Worm (Caenorhabditis elegans) whole organism, L1 larva: Measurements from ENCODE around the gene aakb-2.
A peak's percentile ranks its signal among the peaks of the same experiment; 100 is the strongest.

Experiments used
- C04F5.9 ChIP-seq: sonication (generic microtip); optimal IDR thresholded peaks from 2 replicates; lab custom pipeline; 2016; ENCODE audit warnings: missing genetic modification characterization, missing compliant biosample characterization
- C34B4.2 ChIP-seq: sonication (generic microtip); optimal IDR thresholded peaks from 2 replicates; lab custom pipeline; 2017; ENCODE audit warnings: mild to moderate bottlenecking, missing genetic modification characterization, missing compliant biosample characterization
- Y116A8C.19 ChIP-seq: sonication (generic microtip); optimal IDR thresholded peaks from 2 replicates; lab custom pipeline; 2016; ENCODE audit warnings: missing compliant biosample characterization, missing genetic modification characterization, borderline replicate concordance
- aly-2 ChIP-seq: fragments of 150-350 bp; optimal IDR thresholded peaks from 2 replicates; lab custom pipeline; 2014; ENCODE audit warnings: missing biosample characterization, missing genetic modification characterization
- ama-1 ChIP-seq: fragments of 150-350 bp; optimal IDR thresholded peaks from 2 replicates; lab custom pipeline; 2014
- blmp-1 ChIP-seq: fragments of 150-350 bp; optimal IDR thresholded peaks from 2 replicates; lab custom pipeline; 2014; ENCODE audit warnings: missing biosample characterization, missing genetic modification characterization
- ceh-82 ChIP-seq, 3 experiments: fragments of 150-350 bp in 1 of 3; sonication (generic microtip) in 2 of 3; optimal IDR thresholded peaks; 2 replicates each; lab custom pipeline; 2014 to 2017; ENCODE audit warnings: missing biosample characterization in 3 of 3, missing genetic modification characterization in 3 of 3
- ceh-90 ChIP-seq: sonication (generic microtip); optimal IDR thresholded peaks from 2 replicates; lab custom pipeline; 2016; ENCODE audit warnings: missing genetic modification characterization, missing compliant biosample characterization
- dpl-1 ChIP-seq, 3 experiments: fragments of 150-350 bp in 2 of 3; sonication (generic microtip) in 1 of 3; optimal IDR thresholded peaks; 2 replicates each; lab custom pipeline; 2014 to 2017; ENCODE audit warnings: missing biosample characterization in 3 of 3, missing genetic modification characterization in 3 of 3, missing genetic modification reagents in 3 of 3
- efl-1 ChIP-seq, 4 experiments: fragments of 150-350 bp; optimal IDR thresholded peaks in 3 of 4; peaks in 1 of 4; 1 replicate in 1 of 4; 2 replicates in 3 of 4; lab custom pipeline; 2014; ENCODE audit warnings: missing biosample characterization in 2 of 4, missing genetic modification characterization in 2 of 4, missing genetic modification reagents in 2 of 4
- elt-2 ChIP-seq: sonication (generic microtip); optimal IDR thresholded peaks from 2 replicates; lab custom pipeline; 2016; ENCODE audit warnings: missing genetic modification characterization, mild to moderate bottlenecking, inconsistent platforms, missing compliant biosample characterization, missing genetic modification reagents
- ets-5 ChIP-seq: fragments of 200-800 bp; sonication (Bioruptor generic); IDR thresholded peaks from 2 replicates; pipeline ENCODE4 v1.3.6; 2022; ENCODE audit warnings: missing genetic modification characterization, missing compliant biosample characterization
- fkh-10 ChIP-seq: sonication (generic microtip); optimal IDR thresholded peaks from 2 replicates; lab custom pipeline; 2017; ENCODE audit warnings: missing biosample characterization, missing genetic modification reagents, missing genetic modification characterization
- fkh-4 ChIP-seq: sonication (generic microtip); optimal IDR thresholded peaks from 2 replicates; lab custom pipeline; 2016; ENCODE audit warnings: missing compliant biosample characterization, missing genetic modification characterization, borderline replicate concordance
- fkh-8 ChIP-seq: sonication (generic microtip); optimal IDR thresholded peaks from 2 replicates; lab custom pipeline; 2016; ENCODE audit warnings: mild to moderate bottlenecking, missing genetic modification characterization, missing compliant biosample characterization
- grh-1 ChIP-seq: fragments of 200-800 bp; sonication (Bioruptor generic); IDR thresholded peaks from 2 replicates; pipeline ENCODE4 v1.3.6; 2022; ENCODE audit warnings: missing genetic modification reagents, missing genetic modification characterization, missing compliant biosample characterization
- hlh-17 ChIP-seq: fragments of 200-800 bp; sonication (Bioruptor generic); optimal IDR thresholded peaks from 2 replicates; lab custom pipeline; 2018; ENCODE audit warnings: missing genetic modification characterization, mild to moderate bottlenecking, missing compliant biosample characterization, moderate library complexity, borderline replicate concordance
- hlh-4 ChIP-seq: sonication (generic microtip); optimal IDR thresholded peaks from 2 replicates; lab custom pipeline; 2016; ENCODE audit warnings: mild to moderate bottlenecking, missing genetic modification characterization, missing compliant biosample characterization
- hpl-2 ChIP-seq: fragments of 150-350 bp; optimal IDR thresholded peaks from 2 replicates; lab custom pipeline; 2014; ENCODE audit warnings: missing biosample characterization, missing genetic modification reagents, missing genetic modification characterization
- irx-1 ChIP-seq: sonication (generic microtip); optimal IDR thresholded peaks from 2 replicates; lab custom pipeline; 2016; ENCODE audit warnings: missing genetic modification characterization, missing compliant biosample characterization
- isw-1 ChIP-seq: fragments of 200-800 bp; sonication (Bioruptor generic); IDR thresholded peaks from 2 replicates; pipeline ENCODE4 v1.3.6; 2022; ENCODE audit warnings: missing genetic modification characterization, missing compliant biosample characterization
- lin-13 ChIP-seq: fragments of 150-350 bp; optimal IDR thresholded peaks from 2 replicates; lab custom pipeline; 2014; ENCODE audit warnings: missing biosample characterization, missing genetic modification reagents, missing genetic modification characterization
- lin-15B ChIP-seq: fragments of 150-350 bp; sonication (generic microtip); optimal IDR thresholded peaks from 3 replicates; lab custom pipeline; 2014; ENCODE audit warnings: missing biosample characterization, missing genetic modification characterization
- lin-35 ChIP-seq, 2 experiments: fragments of 150-350 bp; optimal IDR thresholded peaks; 2 replicates each; lab custom pipeline; 2014; ENCODE audit warnings: missing biosample characterization in 2 of 2, missing genetic modification characterization in 2 of 2, missing genetic modification reagents in 2 of 2
- lsy-2 ChIP-seq, 2 experiments: fragments of 150-350 bp; optimal IDR thresholded peaks; 2 replicates each; lab custom pipeline; 2014; ENCODE audit warnings: missing biosample characterization in 2 of 2, missing genetic modification characterization in 2 of 2
- mep-1 ChIP-seq: fragments of 150-350 bp; optimal IDR thresholded peaks from 2 replicates; lab custom pipeline; 2014; ENCODE audit warnings: missing biosample characterization, missing genetic modification characterization
- nhr-11 ChIP-seq: fragments of 150-350 bp; optimal IDR thresholded peaks from 2 replicates; lab custom pipeline; 2014; ENCODE audit warnings: missing biosample characterization, missing genetic modification characterization
- nhr-237 ChIP-seq: fragments of 150-350 bp; optimal IDR thresholded peaks from 2 replicates; lab custom pipeline; 2014; ENCODE audit warnings: missing biosample characterization, missing genetic modification characterization
- nhr-47 ChIP-seq: sonication (generic microtip); optimal IDR thresholded peaks from 2 replicates; lab custom pipeline; 2016; ENCODE audit warnings: mild to moderate bottlenecking, missing genetic modification characterization, moderate library complexity, missing compliant biosample characterization
- nhr-77 ChIP-seq: fragments of 150-350 bp; optimal IDR thresholded peaks from 2 replicates; lab custom pipeline; 2014; ENCODE audit warnings: missing biosample characterization, missing genetic modification characterization
- nhr-84 ChIP-seq: sonication (generic microtip); optimal IDR thresholded peaks from 2 replicates; lab custom pipeline; 2017; ENCODE audit warnings: missing biosample characterization, missing genetic modification characterization
- nhr-90 ChIP-seq: sonication (generic microtip); optimal IDR thresholded peaks from 2 replicates; lab custom pipeline; 2016; ENCODE audit warnings: mild to moderate bottlenecking, missing genetic modification characterization, missing compliant biosample characterization; ENCODE audit not compliant: poor library complexity
- pqm-1 ChIP-seq: sonication (generic microtip); optimal IDR thresholded peaks from 3 replicates; lab custom pipeline; 2017; ENCODE audit warnings: missing biosample characterization, missing genetic modification characterization
- snpc-4 ChIP-seq: fragments of 150-350 bp; optimal IDR thresholded peaks from 2 replicates; lab custom pipeline; 2014; ENCODE audit warnings: missing biosample characterization, missing genetic modification characterization
- tbx-2 ChIP-seq: sonication (generic microtip); optimal IDR thresholded peaks from 2 replicates; lab custom pipeline; 2016; ENCODE audit warnings: missing genetic modification characterization, missing compliant biosample characterization
- tlp-1 ChIP-seq: fragments of 150-350 bp; optimal IDR thresholded peaks from 2 replicates; lab custom pipeline; 2014; ENCODE audit warnings: missing biosample characterization, missing genetic modification characterization
- unc-30 ChIP-seq: sonication (generic microtip); optimal IDR thresholded peaks from 2 replicates; lab custom pipeline; 2017; ENCODE audit warnings: missing biosample characterization, missing genetic modification characterization
- unc-86 ChIP-seq: sonication (generic microtip); optimal IDR thresholded peaks from 2 replicates; lab custom pipeline; 2016; ENCODE audit warnings: missing genetic modification characterization, missing compliant biosample characterization
- unc-98 ChIP-seq: fragments of 200-800 bp; sonication (Bioruptor generic); IDR thresholded peaks from 2 replicates; pipeline ENCODE4 v1.3.6; 2022; ENCODE audit warnings: missing genetic modification characterization, missing compliant biosample characterization
- xbp-1 ChIP-seq: sonication (generic microtip); optimal IDR thresholded peaks from 2 replicates; lab custom pipeline; 2016; ENCODE audit warnings: missing genetic modification characterization, missing compliant biosample characterization
- ztf-11 ChIP-seq, 2 experiments: sonication (generic microtip); optimal IDR thresholded peaks; 2 replicates each; lab custom pipeline; 2016 to 2017; ENCODE audit warnings: missing genetic modification characterization in 2 of 2, missing biosample characterization in 1 of 2, missing compliant biosample characterization in 1 of 2
- ztf-4 ChIP-seq: fragments of 150-350 bp; optimal IDR thresholded peaks from 2 replicates; lab custom pipeline; 2014; ENCODE audit warnings: missing biosample characterization, missing genetic modification characterization

aakb-2 gene

DNA sequence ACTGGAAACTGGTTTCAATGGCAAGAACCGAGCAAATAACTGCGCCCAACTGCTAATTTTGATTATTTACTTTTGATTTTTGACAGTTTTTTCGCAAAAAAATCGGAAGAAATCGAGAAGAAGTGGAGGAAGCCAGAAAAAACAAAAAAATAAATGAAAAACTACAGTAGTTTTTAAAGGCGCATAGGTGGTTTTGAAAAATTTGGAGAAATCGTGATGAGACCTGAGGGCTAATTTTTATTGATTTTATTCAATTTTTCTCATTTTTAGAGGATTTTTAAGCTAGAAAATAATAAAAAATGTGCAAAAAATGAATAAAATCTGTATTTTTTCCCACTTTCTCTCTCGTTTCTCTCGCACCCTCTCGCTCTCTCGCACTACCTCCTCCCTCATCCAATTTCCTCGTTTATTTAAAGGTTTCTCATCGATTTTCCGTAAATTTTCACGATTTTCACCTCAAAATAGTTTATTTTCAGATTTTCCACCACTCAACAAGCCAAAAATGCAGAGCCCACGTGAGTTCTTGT is 37.7 kb downstream of the aakb-2 start, which contains the start of gene Y47D3A.20:
Gene Y47D3A.20, plus strand, starts transcription at position 477 of the 527 bp plus-strand sequence.
- no peak for TF ChIP-seq lin-13 (GFP tag; lab: Kevin White, UChicago)
- TF ChIP-seq efl-1 (optimal IDR thresholded peaks at IDR 0.05; lab: Kevin White, UChicago): no peak
- TF ChIP-seq efl-1 (GFP tag; optimal IDR thresholded peaks at IDR 0.05 in 1 of 2; lab: Kevin White, UChicago): peak in 1 of 2 experiments; percentile 24

DNA sequence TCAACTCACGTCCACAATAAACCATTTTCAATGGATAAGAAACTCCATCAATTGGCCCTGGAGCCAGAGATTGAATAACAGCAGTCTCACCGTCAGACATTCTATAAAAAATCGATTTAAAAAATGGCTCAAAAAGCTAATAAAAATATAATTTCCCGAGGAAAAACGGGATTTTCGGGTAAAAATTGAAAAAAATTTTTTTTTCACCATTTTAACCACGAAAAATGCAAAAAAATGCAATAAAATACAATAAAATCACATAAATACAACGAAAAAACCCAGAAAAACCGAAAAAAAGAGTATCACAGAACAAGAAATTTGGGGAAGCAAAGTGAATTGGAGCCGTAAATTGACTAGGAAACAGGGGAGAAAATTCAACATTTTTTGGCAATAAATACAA is 41.9 kb downstream of the aakb-2 start, which contains the start of gene Y47D3A.21:
Gene Y47D3A.21, minus strand, starts transcription at position 101 of the 400 bp plus-strand sequence.
- TF ChIP-seq efl-1 (optimal IDR thresholded peaks at IDR 0.05; lab: Kevin White, UChicago) (no peak), efl-1 (GFP tag; optimal IDR thresholded peaks at IDR 0.05 in 1 of 2; lab: Kevin White, UChicago) (peak in 1 of 2 experiments; percentile 21), nhr-237 (tag; lab: Kevin White, UChicago) (no peak)

DNA sequence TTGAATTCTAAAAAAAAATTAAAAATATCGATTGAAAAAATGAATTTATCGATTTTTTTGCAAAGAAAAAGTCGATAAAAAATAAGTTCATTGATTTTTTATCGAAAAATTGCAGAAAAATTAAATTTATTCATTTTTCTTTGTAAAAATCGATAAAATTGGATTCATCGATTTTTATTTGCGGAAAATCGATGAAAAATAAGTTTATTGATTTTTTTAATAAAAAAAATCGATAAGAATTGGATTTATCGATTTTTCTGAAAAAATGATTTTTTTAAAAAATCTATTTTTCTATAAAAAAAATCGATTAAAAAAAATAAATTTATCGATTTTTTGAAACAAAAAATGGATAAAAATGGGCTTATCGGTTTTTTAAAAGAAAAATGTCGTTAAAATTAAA is 43.0 kb downstream of the aakb-2 start:
- no peak for TF ChIP-seq blmp-1

DNA sequence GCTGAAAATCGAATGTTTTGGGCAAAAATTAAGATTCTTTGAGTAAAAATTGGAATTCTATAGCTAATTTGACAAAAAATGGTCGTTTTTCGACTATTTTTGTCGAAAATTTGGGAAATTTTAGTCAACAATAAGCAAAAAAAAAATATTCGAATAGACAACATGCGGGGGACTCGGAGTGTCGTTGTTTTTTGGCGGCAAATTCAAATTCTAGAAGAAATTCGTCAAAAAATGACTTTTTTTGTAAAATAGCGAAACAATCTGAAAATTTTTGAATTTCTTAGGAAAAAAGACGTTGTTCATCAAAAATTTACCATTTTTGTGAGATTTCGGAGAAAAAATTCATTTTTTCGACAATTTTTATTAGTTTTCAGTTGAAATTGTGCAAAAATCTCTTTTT is 46.7 kb downstream of the aakb-2 start:
- peak; percentile 49 to 58 for TF ChIP-seq efl-1 (optimal IDR thresholded peaks at IDR 0.05; lab: Kevin White, UChicago)
- TF ChIP-seq efl-1 (GFP tag; optimal IDR thresholded peaks at IDR 0.05 in 1 of 2; lab: Kevin White, UChicago): peak; percentile 46 to 95
- TF ChIP-seq lin-35 (GFP tag; optimal IDR thresholded peaks at IDR 0.05; lab: Kevin White, UChicago): peak in 1 of 2 experiments; percentile 39
- TF ChIP-seq ceh-90 (tag; lab: Kevin White, UChicago): no peak
- TF ChIP-seq dpl-1 (GFP tag; optimal IDR thresholded peaks at IDR 0.05; lab: Kevin White, UChicago): peak in 1 of 3 experiments; percentile 54
- TF ChIP-seq hlh-17: no peak

DNA sequence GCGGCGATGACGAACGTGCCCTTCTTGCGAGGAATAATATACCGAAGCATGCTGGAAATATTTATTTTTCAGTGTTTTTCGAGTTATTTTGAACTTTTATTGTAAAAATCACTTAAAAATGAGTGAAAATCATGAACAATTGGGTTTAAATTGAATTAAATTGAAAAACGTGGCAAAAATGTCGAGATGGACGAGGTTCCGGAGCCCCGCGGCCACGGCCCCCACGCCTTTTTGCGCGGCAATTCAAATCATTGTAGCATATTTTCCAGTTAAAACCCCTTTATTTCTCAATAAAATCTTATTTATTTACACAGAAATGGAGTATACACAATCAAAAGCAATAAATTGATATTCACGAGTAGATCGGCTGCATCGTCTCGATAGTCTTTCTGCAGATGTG is 49.1 kb downstream of the aakb-2 start:
- TF ChIP-seq tlp-1 (tag; lab: Kevin White, UChicago) (no peak), nhr-77 (no peak), fkh-8 (peak; percentile 13), nhr-90 (peak; percentile 60), hpl-2 (GFP tag; lab: Kevin White, UChicago) (no peak), ets-5 (GFP tag; lab: Robert Waterston, UW) (no peak), grh-1 (GFP tag; lab: Robert Waterston, UW) (no peak; the same call in 1 of the 2 replicates), elt-2 (tag; lab: Kevin White, UChicago) (no peak), aly-2 (no peak), mep-1 (tag; lab: Kevin White, UChicago) (peak; percentile 18), Y116A8C.19 (tag; lab: Kevin White, UChicago) (no peak), fkh-4 (tag; lab: Kevin White, UChicago) (peak; percentile 64), hlh-4 (tag; lab: Kevin White, UChicago) (no peak), isw-1 (GFP tag; lab: Robert Waterston, UW) (peak; percentile 41), ama-1 (lab: Kevin White, UChicago) (no peak), nhr-11 (tag; lab: Kevin White, UChicago) (no peak), snpc-4 (tag; lab: Kevin White, UChicago) (no peak), hlh-17 (no peak), lin-15B (tag; lab: Kevin White, UChicago) (peak; percentile 11), dpl-1 (GFP tag; optimal IDR thresholded peaks at IDR 0.05; lab: Kevin White, UChicago) (peak; percentile 81 to 90 (median 85)), tbx-2 (tag; lab: Kevin White, UChicago) (peak; percentile 70), nhr-47 (tag; lab: Kevin White, UChicago) (no peak), C34B4.2 (tag; lab: Kevin White, UChicago) (no peak), ztf-4 (tag; lab: Kevin White, UChicago) (no peak), lsy-2 (tag; optimal IDR thresholded peaks at IDR 0.05; lab: Kevin White, UChicago) (peak; percentile 50 to 54), unc-98 (GFP tag; lab: Robert Waterston, UW) (peak; percentile 65), ceh-90 (tag; lab: Kevin White, UChicago) (peak; percentile 88), unc-86 (tag; lab: Kevin White, UChicago) (peak; percentile 16), lin-35 (GFP tag; optimal IDR thresholded peaks at IDR 0.05; lab: Kevin White, UChicago) (peak; percentile 89 to 92), C04F5.9 (tag; lab: Kevin White, UChicago) (peak; percentile 1), unc-30 (tag; lab: Kevin White, UChicago) (no peak), pqm-1 (no peak), ceh-82 (tag; optimal IDR thresholded peaks at IDR 0.05; lab: Kevin White, UChicago) (peak in 1 of 3 experiments; percentile 53), nhr-84 (tag; lab: Kevin White, UChicago) (no peak), fkh-10 (no peak), irx-1 (tag; lab: Kevin White, UChicago) (peak; percentile 68), xbp-1 (tag; lab: Kevin White, UChicago) (peak; percentile 41), ztf-11 (tag; optimal IDR thresholded peaks at IDR 0.05; lab: Kevin White, UChicago) (peak in 1 of 2 experiments; percentile 67)
